Worm (Caenorhabditis elegans) whole organism, L2 larva: ENCODE measurements around the gene asm-1.

Source experiments
- C34F6.9 ChIP-seq: fragments of 150-350 bp; optimal IDR thresholded peaks from 2 replicates; lab custom pipeline; 2014; ENCODE audit warnings: missing biosample characterization, missing genetic modification characterization
- F13H6.1 ChIP-seq: sonication (generic microtip); optimal IDR thresholded peaks from 2 replicates; lab custom pipeline; 2016; ENCODE audit warnings: missing genetic modification characterization, missing compliant biosample characterization
- R02D3.7 ChIP-seq: fragments of 150-350 bp; optimal IDR thresholded peaks from 2 replicates; lab custom pipeline; 2014; ENCODE audit warnings: missing biosample characterization, missing genetic modification characterization
- Y55F3AM.14 ChIP-seq: fragments of 200-800 bp; sonication (Bioruptor generic); optimal IDR thresholded peaks from 2 replicates; lab custom pipeline; 2018; ENCODE audit warnings: mild to moderate bottlenecking, missing genetic modification characterization, missing compliant biosample characterization
- ZK546.5 ChIP-seq: sonication (generic microtip); optimal IDR thresholded peaks from 2 replicates; lab custom pipeline; 2017; ENCODE audit warnings: missing biosample characterization, missing genetic modification characterization
- alr-1 ChIP-seq: fragments of 150-350 bp; optimal IDR thresholded peaks from 2 replicates; lab custom pipeline; 2014; ENCODE audit warnings: missing biosample characterization, missing genetic modification characterization
- aly-2 ChIP-seq: fragments of 150-350 bp; optimal IDR thresholded peaks from 2 replicates; lab custom pipeline; 2014; ENCODE audit warnings: missing biosample characterization, missing genetic modification characterization
- blmp-1 ChIP-seq: sonication (generic microtip); optimal IDR thresholded peaks from 2 replicates; lab custom pipeline; 2017; ENCODE audit warnings: missing genetic modification characterization, mild to moderate bottlenecking, missing compliant biosample characterization, antibody characterized with exemption, moderate library complexity; ENCODE audit not compliant: insufficient read depth
- ceh-16 ChIP-seq: fragments of 150-350 bp; optimal IDR thresholded peaks from 2 replicates; lab custom pipeline; 2014; ENCODE audit warnings: missing biosample characterization, missing genetic modification characterization
- ceh-82 ChIP-seq: fragments of 150-350 bp; optimal IDR thresholded peaks from 2 replicates; lab custom pipeline; 2014; ENCODE audit warnings: missing biosample characterization, missing genetic modification characterization
- crh-2 ChIP-seq: sonication (generic microtip); optimal IDR thresholded peaks from 2 replicates; lab custom pipeline; 2017; ENCODE audit warnings: missing biosample characterization, missing genetic modification characterization
- dmd-4 ChIP-seq: sonication (generic microtip); optimal IDR thresholded peaks from 2 replicates; lab custom pipeline; 2017; ENCODE audit warnings: missing biosample characterization, missing genetic modification characterization
- egl-27 ChIP-seq: sonication (generic microtip); optimal IDR thresholded peaks from 3 replicates; lab custom pipeline; 2017; ENCODE audit warnings: missing biosample characterization, missing genetic modification reagents, missing genetic modification characterization
- elt-1 ChIP-seq: fragments of 150-350 bp; optimal IDR thresholded peaks from 2 replicates; lab custom pipeline; 2014; ENCODE audit warnings: missing biosample characterization, missing genetic modification characterization
- fos-1 ChIP-seq: fragments of 150-350 bp; optimal IDR thresholded peaks from 2 replicates; lab custom pipeline; 2014; ENCODE audit warnings: missing biosample characterization, missing genetic modification characterization
- gmeb-1 ChIP-seq: fragments of 150-350 bp; optimal IDR thresholded peaks from 2 replicates; lab custom pipeline; 2014; ENCODE audit warnings: missing biosample characterization, missing genetic modification characterization
- lin-11 ChIP-seq: fragments of 150-350 bp; sonication (generic microtip); optimal IDR thresholded peaks from 2 replicates; lab custom pipeline; 2014; ENCODE audit warnings: missing biosample characterization, missing genetic modification characterization, inconsistent platforms, mixed read lengths
- lin-13 ChIP-seq: fragments of 150-350 bp; optimal IDR thresholded peaks from 2 replicates; lab custom pipeline; 2014; ENCODE audit warnings: missing biosample characterization, missing genetic modification reagents, missing genetic modification characterization
- lin-39 ChIP-seq: fragments of 150-350 bp; optimal IDR thresholded peaks from 2 replicates; lab custom pipeline; 2014; ENCODE audit warnings: missing biosample characterization, missing genetic modification reagents, missing genetic modification characterization
- lsy-2 ChIP-seq, 2 experiments: fragments of 150-350 bp in 1 of 2; sonication (generic microtip) in 1 of 2; optimal IDR thresholded peaks; 2 replicates each; lab custom pipeline; 2014 to 2017; ENCODE audit warnings: missing biosample characterization in 2 of 2, missing genetic modification characterization in 2 of 2
- mab-5 ChIP-seq: fragments of 150-350 bp; optimal IDR thresholded peaks from 2 replicates; lab custom pipeline; 2014; ENCODE audit warnings: missing biosample characterization, missing genetic modification characterization
- nhr-11 ChIP-seq: fragments of 150-350 bp; optimal IDR thresholded peaks from 2 replicates; lab custom pipeline; 2014; ENCODE audit warnings: missing biosample characterization, missing genetic modification characterization
- nhr-129 ChIP-seq: fragments of 150-350 bp; optimal IDR thresholded peaks from 2 replicates; lab custom pipeline; 2014; ENCODE audit warnings: missing biosample characterization, missing genetic modification characterization
- nhr-21 ChIP-seq: fragments of 150-350 bp; optimal IDR thresholded peaks from 2 replicates; lab custom pipeline; 2014; ENCODE audit warnings: missing biosample characterization, missing genetic modification characterization
- nhr-23 ChIP-seq: fragments of 150-350 bp; optimal IDR thresholded peaks from 2 replicates; lab custom pipeline; 2014; ENCODE audit warnings: missing biosample characterization, missing genetic modification reagents, missing genetic modification characterization
- nhr-237 ChIP-seq: fragments of 150-350 bp; optimal IDR thresholded peaks from 2 replicates; lab custom pipeline; 2014; ENCODE audit warnings: missing biosample characterization, missing genetic modification characterization
- nhr-25 ChIP-seq: fragments of 150-350 bp; sonication (generic microtip); optimal IDR thresholded peaks from 3 replicates; lab custom pipeline; 2014; ENCODE audit warnings: missing biosample characterization, missing genetic modification characterization
- nhr-6 ChIP-seq: fragments of 150-350 bp; optimal IDR thresholded peaks from 2 replicates; lab custom pipeline; 2014; ENCODE audit warnings: missing biosample characterization, missing genetic modification characterization
- nhr-77 ChIP-seq: fragments of 150-350 bp; optimal IDR thresholded peaks from 2 replicates; lab custom pipeline; 2014; ENCODE audit warnings: missing biosample characterization, missing genetic modification characterization
- peb-1 ChIP-seq: fragments of 150-350 bp; optimal IDR thresholded peaks from 2 replicates; lab custom pipeline; 2014; ENCODE audit warnings: missing biosample characterization, missing genetic modification characterization
- skn-1 ChIP-seq: sonication (generic microtip); optimal IDR thresholded peaks from 2 replicates; lab custom pipeline; 2017; ENCODE audit warnings: missing biosample characterization, missing genetic modification characterization
- sma-3 ChIP-seq: sonication (generic microtip); optimal IDR thresholded peaks from 2 replicates; lab custom pipeline; 2016; ENCODE audit warnings: missing genetic modification reagents, missing genetic modification characterization, missing compliant biosample characterization
- unc-39 ChIP-seq: fragments of 150-350 bp; optimal IDR thresholded peaks from 2 replicates; lab custom pipeline; 2014; ENCODE audit warnings: missing biosample characterization, missing genetic modification characterization
- unc-55 ChIP-seq: fragments of 150-350 bp; sonication (generic microtip); optimal IDR thresholded peaks from 3 replicates; lab custom pipeline; 2014; ENCODE audit warnings: missing biosample characterization, missing genetic modification reagents, missing genetic modification characterization
- ztf-4 ChIP-seq: fragments of 150-350 bp; optimal IDR thresholded peaks from 2 replicates; lab custom pipeline; 2014; ENCODE audit warnings: missing biosample characterization, missing genetic modification characterization

The asm-1 gene

DNA sequence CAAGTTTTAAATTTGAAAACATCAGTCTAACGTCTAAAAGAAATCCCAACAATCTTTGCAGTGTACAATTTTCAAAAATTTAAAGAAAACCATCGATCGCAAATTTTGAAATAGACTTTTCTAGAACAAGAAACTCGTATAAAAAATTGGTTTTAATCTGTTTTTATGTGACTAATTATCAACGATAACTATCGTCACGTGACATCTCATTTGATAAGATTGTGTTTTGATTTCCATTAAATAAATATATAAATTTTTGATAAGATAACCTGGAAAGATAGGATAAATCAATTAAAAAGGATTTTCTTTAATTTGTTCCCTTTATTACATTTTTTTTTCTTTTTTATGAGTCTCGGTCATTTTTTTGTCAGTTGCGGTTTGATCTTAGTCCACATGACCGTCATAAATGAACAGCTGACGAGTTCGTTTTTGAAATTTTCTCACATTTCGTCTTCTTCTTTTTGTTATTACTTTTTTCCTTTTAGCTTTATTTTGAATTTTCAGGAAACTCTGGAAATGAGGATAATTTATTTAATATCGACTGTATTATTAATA lies at the start of gene asm-1:
TSS of gene asm-1 (plus strand) at position 505 of the 555 bp plus-strand sequence.
- TF ChIP-seq alr-1 (tag; lab: Kevin White, UChicago), result no peak
- no peak for TF ChIP-seq unc-55 (GFP tag; lab: Kevin White, UChicago)
- peak; percentile 16 for TF ChIP-seq C34F6.9 (tag; lab: Kevin White, UChicago)

- no peak for TF ChIP-seq nhr-237 (tag; lab: Kevin White, UChicago)
- no peak for TF ChIP-seq lsy-2 (tag; optimal IDR thresholded peaks at IDR 0.05; lab: Kevin White, UChicago)
- no peak for TF ChIP-seq nhr-25
- TF ChIP-seq crh-2 (tag; lab: Kevin White, UChicago), result no peak
- no peak for TF ChIP-seq ceh-16
- no peak for TF ChIP-seq alr-1 (tag; lab: Kevin White, UChicago)
- no peak for TF ChIP-seq dmd-4
Measured at ce11 chrII:6863652-6864051, 46.2 kb upstream of the asm-1 start, which contains the start of gene aff-1. Gene aff-1 (minus strand): TSS chrII:6863752.

- TF ChIP-seq lin-39 (tag; lab: Kevin White, UChicago), result no peak
- TF ChIP-seq R02D3.7 (tag; lab: Kevin White, UChicago), result no peak
- no peak for TF ChIP-seq ZK546.5
- TF ChIP-seq peb-1 (tag; lab: Kevin White, UChicago), result no peak
- no peak for TF ChIP-seq blmp-1 (tag; lab: Kevin White, UChicago)
- TF ChIP-seq Y55F3AM.14 (GFP tag; lab: Kevin White, UChicago), result no peak
- TF ChIP-seq ceh-82 (tag; lab: Kevin White, UChicago), result no peak
- no peak for TF ChIP-seq nhr-129 (tag; lab: Kevin White, UChicago)
- TF ChIP-seq crh-2 (tag; lab: Kevin White, UChicago), result peak; percentile 92
- no peak for TF ChIP-seq mab-5 (tag; lab: Kevin White, UChicago)
- no peak for TF ChIP-seq nhr-25
- no peak for TF ChIP-seq lin-13 (GFP tag; lab: Kevin White, UChicago)
- TF ChIP-seq lsy-2 (tag; optimal IDR thresholded peaks at IDR 0.05; lab: Kevin White, UChicago), result peak in 1 of 2 experiments; percentile 15
- no peak for TF ChIP-seq gmeb-1 (tag; lab: Kevin White, UChicago)
Measured at ce11 chrII:6870803-6871202, 39.1 kb upstream of the asm-1 start, which contains the start of gene clhm-1. Gene clhm-1 (minus strand): TSS chrII:6871009.

ce11 chrII:6872493-6872892 lies 37.4 kb upstream of the asm-1 start, which contains the start of gene C44B7.5:
Gene C44B7.5 (minus strand): TSS chrII:6872593.
- TF ChIP-seq egl-27 (tag; lab: Kevin White, UChicago), result no peak
- TF ChIP-seq, all 48 proteins: peak for 0

- TF ChIP-seq nhr-21 (tag; lab: Kevin White, UChicago) (no peak), peb-1 (tag; lab: Kevin White, UChicago) (no peak), sma-3 (no peak), gmeb-1 (tag; lab: Kevin White, UChicago) (no peak), aly-2 (tag; lab: Kevin White, UChicago) (no peak), lin-11 (no peak), skn-1 (no peak), nhr-6 (no peak), nhr-237 (tag; lab: Kevin White, UChicago) (no peak), lin-39 (tag; lab: Kevin White, UChicago) (no peak), fos-1 (tag; lab: Kevin White, UChicago) (no peak)
Measured at ce11 chrII:6876957-6877356, 32.9 kb upstream of the asm-1 start, which contains the start of gene slc-36.5. Gene slc-36.5 (minus strand): TSS chrII:6877057.

- TF ChIP-seq blmp-1 (tag; lab: Kevin White, UChicago), result peak; percentile 58
- peak; percentile 71 for TF ChIP-seq nhr-25
- no peak for TF ChIP-seq alr-1 (tag; lab: Kevin White, UChicago)
- TF ChIP-seq sma-3, result peak; percentile 62
- TF ChIP-seq crh-2 (tag; lab: Kevin White, UChicago), result peak; percentile 71
- TF ChIP-seq F13H6.1 (tag; lab: Kevin White, UChicago), result no peak
Measured at ce11 chrII:6877881-6878280, 32.0 kb upstream of the asm-1 start.

ce11 chrII:6880067-6880466 lies 29.8 kb upstream of the asm-1 start, which contains the start of gene C44B7.7:
Gene C44B7.7 (minus strand): TSS chrII:6880167.
- TF ChIP-seq nhr-23 (tag; lab: Kevin White, UChicago), result no peak
- TF ChIP-seq ztf-4 (tag; lab: Kevin White, UChicago), result no peak
- TF ChIP-seq elt-1 (tag; lab: Kevin White, UChicago), result no peak
- no peak for TF ChIP-seq lsy-2 (tag; optimal IDR thresholded peaks at IDR 0.05; lab: Kevin White, UChicago)
- TF ChIP-seq peb-1 (tag; lab: Kevin White, UChicago), result no peak
- TF ChIP-seq C34F6.9 (tag; lab: Kevin White, UChicago), result no peak
- no peak for TF ChIP-seq crh-2 (tag; lab: Kevin White, UChicago)
- no peak for TF ChIP-seq nhr-11 (tag; lab: Kevin White, UChicago)
- no peak for TF ChIP-seq nhr-129 (tag; lab: Kevin White, UChicago)
- TF ChIP-seq unc-39 (tag; lab: Kevin White, UChicago), result no peak
- no peak for TF ChIP-seq nhr-77
